Fruit fly (Drosophila melanogaster) whole organism, embryonic: Measurements from ENCODE around the gene CG2865.

Experiments
- Ada2b ChIP-seq: fragments of 200-800 bp; sonication (Bioruptor generic); IDR thresholded peaks from 2 replicates; pipeline ENCODE4 v1.3.6; 2022; ENCODE audit warnings: missing biosample characterization, missing genetic modification characterization
- Adf1 ChIP-seq: fragments of 200-800 bp; sonication (Bioruptor generic); IDR thresholded peaks from 2 replicates; pipeline ENCODE4 v1.3.6; 2022; ENCODE audit warnings: missing biosample characterization, missing genetic modification characterization
- Bdp1 ChIP-seq: fragments of 200-800 bp; sonication (Bioruptor generic); optimal IDR thresholded peaks from 3 replicates; lab custom pipeline; 2016; ENCODE audit warnings: missing biosample characterization, missing genetic modification characterization
- C15 ChIP-seq: fragments of 200-800 bp; sonication (Bioruptor generic); IDR thresholded peaks from 3 replicates; pipeline ENCODE4 v1.3.6; 2022; ENCODE audit warnings: missing biosample characterization, missing genetic modification characterization
- CG10274 ChIP-seq: fragments of 200-800 bp; sonication (Bioruptor generic); optimal IDR thresholded peaks from 3 replicates; lab custom pipeline; 2017; ENCODE audit warnings: missing biosample characterization, mild to moderate bottlenecking, missing genetic modification characterization
- CG11695 ChIP-seq: fragments of 200-800 bp; sonication (Bioruptor generic); IDR thresholded peaks from 3 replicates; pipeline ENCODE4 v1.3.6; 2022; ENCODE audit warnings: missing biosample characterization, missing genetic modification characterization
- CG11723 ChIP-seq: fragments of 200-800 bp; sonication (Bioruptor generic); optimal IDR thresholded peaks from 2 replicates; lab custom pipeline; 2017; ENCODE audit warnings: missing biosample characterization, mild to moderate bottlenecking, missing genetic modification characterization
- CG12071 ChIP-seq: fragments of 200-800 bp; sonication (Bioruptor generic); optimal IDR thresholded peaks from 3 replicates; lab custom pipeline; 2018; ENCODE audit warnings: missing biosample characterization, mild to moderate bottlenecking, missing genetic modification characterization
- CG12659 ChIP-seq: fragments of 200-800 bp; sonication (Bioruptor generic); optimal IDR thresholded peaks from 3 replicates; lab custom pipeline; 2017; ENCODE audit warnings: mild to moderate bottlenecking, missing biosample characterization, missing genetic modification reagents, missing genetic modification characterization
- CG14014 ChIP-seq: fragments of 200-800 bp; sonication (Bioruptor generic); IDR thresholded peaks from 2 replicates; pipeline ENCODE4 v1.3.6; 2022; ENCODE audit warnings: missing biosample characterization, missing genetic modification characterization
- CG14965 ChIP-seq: fragments of 200-800 bp; sonication (Bioruptor generic); optimal IDR thresholded peaks from 2 replicates; lab custom pipeline; 2016; ENCODE audit warnings: missing biosample characterization, missing genetic modification characterization, borderline replicate concordance
- CG15601 ChIP-seq: fragments of 200-800 bp; sonication (Bioruptor generic); optimal IDR thresholded peaks from 3 replicates; lab custom pipeline; 2019; ENCODE audit warnings: missing biosample characterization, mild to moderate bottlenecking, missing genetic modification characterization, moderate library complexity
- CG16813 ChIP-seq: fragments of 200-800 bp; sonication (Bioruptor generic); IDR thresholded peaks from 3 replicates; pipeline ENCODE4 v1.3.6; 2022; ENCODE audit warnings: missing biosample characterization, missing genetic modification characterization; ENCODE audit not compliant: partially characterized antibody
- CG17612 ChIP-seq: fragments of 200-800 bp; sonication (Bioruptor generic); IDR thresholded peaks from 2 replicates; pipeline ENCODE4 v1.3.6; 2022; ENCODE audit warnings: missing biosample characterization, missing genetic modification characterization
- CG4730 ChIP-seq: fragments of 200-800 bp; sonication (Bioruptor generic); IDR thresholded peaks from 2 replicates; pipeline ENCODE4 v1.3.6; 2022; ENCODE audit warnings: missing biosample characterization, missing genetic modification characterization
- CG6654 ChIP-seq: fragments of 200-800 bp; sonication (Bioruptor generic); optimal IDR thresholded peaks from 2 replicates; lab custom pipeline; 2017; ENCODE audit warnings: missing biosample characterization, mild to moderate bottlenecking, missing genetic modification characterization
- CG7556 ChIP-seq: fragments of 200-800 bp; sonication (Bioruptor generic); optimal IDR thresholded peaks from 2 replicates; lab custom pipeline; 2017; ENCODE audit warnings: missing biosample characterization, mild to moderate bottlenecking, missing genetic modification characterization
- CG8290 ChIP-seq, 3 experiments: fragments of 200-800 bp; sonication (Bioruptor generic); optimal IDR thresholded peaks; 2 replicates each; lab custom pipeline; 2016 to 2019; ENCODE audit warnings: missing biosample characterization in 3 of 3, missing genetic modification characterization in 3 of 3, mild to moderate bottlenecking in 2 of 3, moderate library complexity in 1 of 3
- Doc3 ChIP-seq: fragments of 200-800 bp; sonication (Bioruptor generic); IDR thresholded peaks from 3 replicates; pipeline ENCODE4 v1.3.6; 2022; ENCODE audit warnings: missing biosample characterization, missing genetic modification characterization; ENCODE audit not compliant: partially characterized antibody
- Dp ChIP-seq: fragments of 200-800 bp; sonication (Bioruptor generic); optimal IDR thresholded peaks from 2 replicates; lab custom pipeline; 2018; ENCODE audit warnings: missing biosample characterization, mild to moderate bottlenecking, missing genetic modification characterization, moderate library complexity
- Eip74EF ChIP-seq, 2 experiments: fragments of 200-800 bp in 1 of 2; fragments of >200 bp in 1 of 2; sonication (Bioruptor generic) in 1 of 2; optimal IDR thresholded peaks; 2 replicates each; lab custom pipeline; 2017 to 2019; ENCODE audit warnings: missing biosample characterization in 2 of 2, missing genetic modification characterization in 2 of 2, mild to moderate bottlenecking in 1 of 2, moderate library complexity in 1 of 2
- Ets97D ChIP-seq: fragments of 200-800 bp; sonication (Bioruptor generic); optimal IDR thresholded peaks from 3 replicates; lab custom pipeline; 2016; ENCODE audit warnings: missing biosample characterization, missing genetic modification characterization
- GATAe ChIP-seq: fragments of 200-800 bp; sonication (Bioruptor generic); conservative IDR thresholded peaks from 2 replicates; pipeline ENCODE4 v1.3.6; 2022; ENCODE audit warnings: missing biosample characterization, missing genetic modification characterization
- Gsc ChIP-seq: fragments of 200-800 bp; sonication (Bioruptor generic); IDR thresholded peaks from 2 replicates; pipeline ENCODE4 v1.3.6; 2022; ENCODE audit warnings: missing biosample characterization, missing genetic modification characterization
- H2.0 ChIP-seq: fragments of 200-800 bp; sonication (Bioruptor generic); IDR thresholded peaks from 2 replicates; pipeline ENCODE4 v1.3.6; 2022; ENCODE audit warnings: missing biosample characterization, missing genetic modification characterization
- Hmx ChIP-seq: fragments of 200-800 bp; sonication (Bioruptor generic); optimal IDR thresholded peaks from 2 replicates; lab custom pipeline; 2016; ENCODE audit warnings: missing biosample characterization, missing genetic modification characterization
- Hsf ChIP-seq: fragments of 200-800 bp; sonication (Bioruptor generic); optimal IDR thresholded peaks from 3 replicates; lab custom pipeline; 2016; ENCODE audit warnings: missing biosample characterization, missing genetic modification characterization
- Mad ChIP-seq: fragments of 200-800 bp; sonication (Bioruptor generic); optimal IDR thresholded peaks from 2 replicates; lab custom pipeline; 2016; ENCODE audit warnings: missing biosample characterization, missing genetic modification characterization
- NC2α ChIP-seq: fragments of 200-800 bp; sonication (Bioruptor generic); optimal IDR thresholded peaks from 2 replicates; lab custom pipeline; 2016; ENCODE audit warnings: missing biosample characterization, missing genetic modification characterization
- Six4 ChIP-seq: fragments of 200-800 bp; sonication (Bioruptor generic); optimal IDR thresholded peaks from 2 replicates; lab custom pipeline; 2016; ENCODE audit warnings: missing biosample characterization, missing genetic modification characterization
- aop ChIP-seq: fragments of 200-800 bp; sonication (Bioruptor generic); IDR thresholded peaks from 2 replicates; pipeline ENCODE4 v1.3.6; 2022; ENCODE audit warnings: missing biosample characterization, missing genetic modification characterization
- cg ChIP-seq: fragments of 200-800 bp; sonication (Bioruptor generic); optimal IDR thresholded peaks from 3 replicates; lab custom pipeline; 2019; ENCODE audit warnings: missing biosample characterization, mild to moderate bottlenecking, missing genetic modification characterization, moderate library complexity
- chif ChIP-seq, 2 experiments: fragments of 200-800 bp; sonication (Bioruptor generic); optimal IDR thresholded peaks; 3 replicates each; lab custom pipeline; 2016; ENCODE audit warnings: missing biosample characterization in 2 of 2, missing genetic modification characterization in 2 of 2
- chn ChIP-seq: fragments of 200-800 bp; sonication (Bioruptor generic); optimal IDR thresholded peaks from 2 replicates; lab custom pipeline; 2016; ENCODE audit warnings: missing biosample characterization, missing genetic modification characterization
- corto ChIP-seq: fragments of 200-800 bp; sonication (Bioruptor generic); optimal IDR thresholded peaks from 2 replicates; lab custom pipeline; 2016; ENCODE audit warnings: missing biosample characterization, mild to moderate bottlenecking, missing genetic modification characterization, moderate library complexity
- dati ChIP-seq: fragments of 200-800 bp; sonication (Bioruptor generic); IDR thresholded peaks from 2 replicates; pipeline ENCODE4 v1.3.6; 2022; ENCODE audit warnings: missing biosample characterization, missing genetic modification characterization
- disco-r ChIP-seq: fragments of 200-800 bp; sonication (Bioruptor generic); optimal IDR thresholded peaks from 2 replicates; lab custom pipeline; 2016; ENCODE audit warnings: missing biosample characterization, missing genetic modification characterization
- fd64A ChIP-seq: fragments of 200-800 bp; sonication (Bioruptor generic); optimal IDR thresholded peaks from 3 replicates; lab custom pipeline; 2018; ENCODE audit warnings: missing biosample characterization, mild to moderate bottlenecking, missing genetic modification characterization
- ftz-f1 ChIP-seq: fragments of 200-800 bp; sonication (Bioruptor generic); optimal IDR thresholded peaks from 2 replicates; lab custom pipeline; 2016; ENCODE audit warnings: missing biosample characterization, missing genetic modification characterization
- grn ChIP-seq: fragments of 200-800 bp; sonication (Bioruptor generic); optimal IDR thresholded peaks from 3 replicates; lab custom pipeline; 2017; ENCODE audit warnings: missing biosample characterization, missing genetic modification characterization
- hkb ChIP-seq, 2 experiments: fragments of 200-800 bp in 1 of 2; fragments of >200 bp in 1 of 2; sonication (Bioruptor generic) in 1 of 2; IDR thresholded peaks in 1 of 2; optimal IDR thresholded peaks in 1 of 2; 2 replicates each; pipeline versions ENCODE4 v1.3.6 to Lab custom; 2017 to 2022; ENCODE audit warnings: missing biosample characterization in 1 of 2, missing genetic modification characterization in 1 of 2
- jigr1 ChIP-seq: fragments of 200-800 bp; sonication (Bioruptor generic); IDR thresholded peaks from 3 replicates; pipeline ENCODE4 v1.3.6; 2022; ENCODE audit warnings: missing biosample characterization, missing genetic modification characterization
- mirr ChIP-seq: fragments of 200-800 bp; sonication (Bioruptor generic); optimal IDR thresholded peaks from 3 replicates; lab custom pipeline; 2018; ENCODE audit warnings: missing biosample characterization, mild to moderate bottlenecking, missing genetic modification characterization
- nom ChIP-seq: fragments of 200-800 bp; sonication (Bioruptor generic); optimal IDR thresholded peaks from 2 replicates; lab custom pipeline; 2017; ENCODE audit warnings: missing biosample characterization, missing genetic modification characterization, mild to moderate bottlenecking, moderate library complexity, missing genetic modification reagents
- ro ChIP-seq: fragments of 200-800 bp; sonication (Bioruptor generic); IDR thresholded peaks from 2 replicates; pipeline ENCODE4 v1.3.6; 2022; ENCODE audit warnings: missing biosample characterization, missing genetic modification characterization
- schlank ChIP-seq: fragments of 200-800 bp; sonication (Bioruptor generic); optimal IDR thresholded peaks from 2 replicates; lab custom pipeline; 2018; ENCODE audit warnings: missing biosample characterization, mild to moderate bottlenecking, missing genetic modification characterization
- slp2 ChIP-seq: fragments of 200-800 bp; sonication (Bioruptor generic); optimal IDR thresholded peaks from 2 replicates; lab custom pipeline; 2016; ENCODE audit warnings: missing biosample characterization, missing genetic modification characterization
- sr ChIP-seq: fragments of 200-800 bp; sonication (Bioruptor generic); IDR thresholded peaks from 3 replicates; pipeline ENCODE4 v1.3.6; 2022; ENCODE audit warnings: missing biosample characterization, missing genetic modification characterization
- ttk ChIP-seq: fragments of 200-800 bp; sonication (Bioruptor generic); IDR thresholded peaks from 2 replicates; pipeline ENCODE4 v2.1.2; 2022; ENCODE audit warnings: missing biosample characterization, missing genetic modification characterization
- vnd ChIP-seq: fragments of 200-800 bp; sonication (Bioruptor generic); IDR thresholded peaks from 3 replicates; pipeline ENCODE4 v1.3.6; 2022; ENCODE audit warnings: missing biosample characterization, missing genetic modification characterization; ENCODE audit not compliant: partially characterized antibody

CG2865 gene

dm6 chrX:2262511-2262910, 30.7 kb downstream of the CG2865 start, which contains the start of the genes temp and CG3071 (continued):
- TF ChIP-seq ttk (GFP tag; lab: Robert Waterston, UW) (no peak), CG14014 (GFP tag; lab: Robert Waterston, UW) (no peak), chn (GFP tag; lab: Kevin White, UChicago) (peak; percentile 67), CG7556 (GFP tag; lab: Kevin White, UChicago) (peak; percentile 66), Mad (GFP tag; lab: Kevin White, UChicago) (peak; percentile 16), GATAe (GFP tag; lab: Robert Waterston, UW) (no peak), Adf1 (0 out of 2 replicates have a peak, but pooled peaks have one; percentile 25), NC2α (GFP tag; lab: Kevin White, UChicago) (no peak), CG8290 (GFP tag; optimal IDR thresholded peaks at IDR 0.05; lab: Kevin White, UChicago) (peak; percentile 47), CG8290 (tag; optimal IDR thresholded peaks at IDR 0.05; lab: Kevin White, UChicago) (peak in 1 of 2 experiments; percentile 36), Dp (GFP tag; lab: Kevin White, UChicago) (peak; percentile 13), grn (GFP tag; lab: Kevin White, UChicago) (no peak), corto (GFP tag; lab: Kevin White, UChicago) (no peak), nom (GFP tag; lab: Kevin White, UChicago) (peak; percentile 7), CG6654 (GFP tag; lab: Kevin White, UChicago) (no peak), Six4 (GFP tag; lab: Kevin White, UChicago) (no peak), ftz-f1 (GFP tag; lab: Kevin White, UChicago) (no peak), CG11695 (GFP tag; lab: Robert Waterston, UW) (0 out of 3 replicates have a peak, but pooled peaks have one; percentile 37), sr (GFP tag; lab: Robert Waterston, UW) (no peak), CG15601 (tag; lab: Kevin White, UChicago) (peak; percentile 63), CG12659 (GFP tag; lab: Kevin White, UChicago) (peak; percentile 69), slp2 (GFP tag; lab: Kevin White, UChicago) (no peak), CG10274 (GFP tag; lab: Kevin White, UChicago) (no peak), Hsf (GFP tag; lab: Kevin White, UChicago) (peak; percentile 76), H2.0 (GFP tag; lab: Robert Waterston, UW) (no peak; the same call in 1 of the 2 replicates), Ada2b (GFP tag; lab: Robert Waterston, UW) (no peak), dati (GFP tag; lab: Robert Waterston, UW) (no peak), fd64A (GFP tag; lab: Kevin White, UChicago) (no peak), cg (no peak), aop (GFP tag; lab: Robert Waterston, UW) (no peak), vnd (GFP tag; lab: Robert Waterston, UW) (no peak), CG14965 (GFP tag; lab: Kevin White, UChicago) (no peak), CG11723 (GFP tag; lab: Kevin White, UChicago) (peak; percentile 36), disco-r (GFP tag; lab: Kevin White, UChicago) (no peak), Doc3 (no peak), CG4730 (GFP tag; lab: Robert Waterston, UW) (no peak), CG12071 (no peak), Ets97D (GFP tag; lab: Kevin White, UChicago) (peak; percentile 66), schlank (no peak), CG17612 (GFP tag; lab: Robert Waterston, UW) (no peak), jigr1 (GFP tag; lab: Robert Waterston, UW) (no peak), mirr (no peak), CG16813 (0 out of 3 replicates have a peak, but pooled peaks have one; percentile 25), Hmx (GFP tag; lab: Kevin White, UChicago) (no peak), C15 (GFP tag; lab: Robert Waterston, UW) (no peak), Eip74EF (GFP tag; optimal IDR thresholded peaks at IDR 0.05; lab: Kevin White, UChicago) (no peak), Bdp1 (GFP tag; lab: Kevin White, UChicago) (peak; percentile 2), Gsc (no peak), hkb (optimal IDR thresholded peaks at IDR 0.05; lab: Kevin White, UChicago) (peak; percentile 81), hkb (GFP tag; IDR thresholded peaks at IDR 0.05; lab: Robert Waterston, UW) (no peak), ro (GFP tag; lab: Robert Waterston, UW) (no peak), chif (GFP tag; optimal IDR thresholded peaks at IDR 0.05; lab: Kevin White, UChicago) (peak; percentile 27 to 50)
